Worm (Caenorhabditis elegans) whole organism, young adult: ENCODE data around the gene elt-4.

Source experiments
- B0019.2 ChIP-seq: fragments of 200-800 bp; sonication (Bioruptor generic); conservative IDR thresholded peaks from 2 replicates; pipeline ENCODE4 v1.3.6; 2022; ENCODE audit warnings: missing genetic modification reagents, missing genetic modification characterization, missing compliant biosample characterization
- F49E8.2 ChIP-seq: sonication (generic microtip); optimal IDR thresholded peaks from 3 replicates; lab custom pipeline; 2017; ENCODE audit warnings: missing genetic modification characterization, mild to moderate bottlenecking, missing compliant biosample characterization, antibody characterized with exemption, moderate library complexity; ENCODE audit not compliant: insufficient read depth
- ceh-27 ChIP-seq: fragments of 200-800 bp; sonication (Bioruptor generic); optimal IDR thresholded peaks from 2 replicates; lab custom pipeline; 2018; ENCODE audit warnings: mild to moderate bottlenecking, missing genetic modification characterization, moderate library complexity, missing compliant biosample characterization
- ceh-91 ChIP-seq: fragments of 200-800 bp; sonication (Bioruptor generic); IDR thresholded peaks from 2 replicates; pipeline ENCODE4 v1.3.6; 2022; ENCODE audit warnings: missing genetic modification reagents, missing genetic modification characterization, missing compliant biosample characterization
- him-1 ChIP-seq: sonication (generic microtip); optimal IDR thresholded peaks from 2 replicates; lab custom pipeline; 2016; ENCODE audit warnings: missing genotype, missing genetic modification reagents, missing genetic modification characterization, missing compliant biosample characterization
- madf-8 ChIP-seq: fragments of 200-800 bp; sonication (Bioruptor generic); conservative IDR thresholded peaks from 2 replicates; pipeline ENCODE4 v1.3.6; 2022; ENCODE audit warnings: missing genetic modification reagents, missing genetic modification characterization, missing compliant biosample characterization
- nfya-1 ChIP-seq: sonication (generic microtip); optimal IDR thresholded peaks from 2 replicates; lab custom pipeline; 2017; ENCODE audit warnings: antibody characterized with exemption, missing compliant biosample characterization, missing genetic modification characterization, borderline replicate concordance; ENCODE audit not compliant: insufficient read depth
- nhr-179 ChIP-seq: sonication (generic microtip); optimal IDR thresholded peaks from 2 replicates; lab custom pipeline; 2016; ENCODE audit warnings: mild to moderate bottlenecking, missing genetic modification characterization, missing compliant biosample characterization
- unc-62 ChIP-seq: fragments of 150-350 bp; optimal IDR thresholded peaks from 2 replicates; lab custom pipeline; 2014; ENCODE audit warnings: missing biosample characterization, missing genetic modification reagents, missing genetic modification characterization
- zim-3 ChIP-seq: sonication (generic microtip); optimal IDR thresholded peaks from 2 replicates; lab custom pipeline; 2017; ENCODE audit warnings: mild to moderate bottlenecking, missing genetic modification characterization, moderate library complexity, missing compliant biosample characterization
- ztf-22 ChIP-seq: fragments of 200-800 bp; sonication (Bioruptor generic); optimal IDR thresholded peaks from 2 replicates; lab custom pipeline; 2018; ENCODE audit warnings: mild to moderate bottlenecking, missing genetic modification characterization, moderate library complexity, missing compliant biosample characterization

DNA sequence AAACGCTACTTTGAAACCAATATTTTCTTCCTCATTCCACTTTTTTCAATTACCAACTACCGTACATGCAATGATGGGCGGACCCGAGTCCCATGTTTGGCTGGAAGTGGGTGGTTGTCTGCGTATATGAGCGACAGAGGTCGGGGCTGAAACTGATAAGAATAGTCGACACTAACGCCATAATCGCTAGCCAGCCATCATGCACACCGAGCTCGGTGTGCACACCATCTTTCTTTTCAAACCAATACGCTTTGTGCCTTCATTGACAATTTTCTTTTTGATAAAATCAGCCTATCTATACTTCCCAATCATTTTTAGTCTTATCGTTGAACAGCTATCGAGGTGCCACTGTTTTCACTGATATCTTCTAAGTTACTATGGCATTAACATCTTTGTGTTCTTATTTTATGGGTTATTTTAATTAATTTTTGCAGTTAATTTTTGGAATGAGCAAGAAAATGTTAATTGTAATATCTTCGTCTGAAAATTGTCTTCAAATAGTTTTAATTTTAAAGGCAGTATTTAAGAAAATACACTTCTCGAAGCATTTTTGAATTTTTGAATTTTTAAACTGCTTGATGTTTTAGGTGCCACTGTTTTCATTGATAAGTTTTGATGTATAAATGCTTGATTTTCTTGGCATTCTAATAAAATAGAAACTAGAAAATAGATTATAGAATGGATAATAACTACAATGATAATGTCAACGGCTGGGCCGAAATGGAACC is 5.4 kb downstream of the elt-4 start, which contains the start of gene elt-2:
- TF ChIP-seq unc-62 (GFP tag; lab: Kevin White, UChicago) (no peak), F49E8.2 (tag; lab: Kevin White, UChicago) (no peak), nfya-1 (tag; lab: Kevin White, UChicago) (no peak), B0019.2 (GFP tag; lab: Robert Waterston, UW) (no peak), ztf-22 (peak; percentile 86), madf-8 (no peak), ceh-91 (GFP tag; lab: Robert Waterston, UW) (no peak), zim-3 (tag; lab: Kevin White, UChicago) (no peak), him-1 (tag; lab: Kevin White, UChicago) (no peak), nhr-179 (no peak), ceh-27 (GFP tag; lab: Kevin White, UChicago) (no peak)
